Worm (Caenorhabditis elegans) whole organism, dauer: ENCODE data around the gene otub-4.
"Not testable (repeated sequence)": the region's sequence is repeated elsewhere in the genome, so short reads cannot be mapped to it uniquely, and the experiment has no call there.

Experiments used
- unc-62 ChIP-seq: sonication (generic microtip); optimal IDR thresholded peaks from 2 replicates; lab custom pipeline; 2017; ENCODE audit warnings: missing biosample characterization, missing genetic modification reagents, missing genetic modification characterization

Gene otub-4

DNA sequence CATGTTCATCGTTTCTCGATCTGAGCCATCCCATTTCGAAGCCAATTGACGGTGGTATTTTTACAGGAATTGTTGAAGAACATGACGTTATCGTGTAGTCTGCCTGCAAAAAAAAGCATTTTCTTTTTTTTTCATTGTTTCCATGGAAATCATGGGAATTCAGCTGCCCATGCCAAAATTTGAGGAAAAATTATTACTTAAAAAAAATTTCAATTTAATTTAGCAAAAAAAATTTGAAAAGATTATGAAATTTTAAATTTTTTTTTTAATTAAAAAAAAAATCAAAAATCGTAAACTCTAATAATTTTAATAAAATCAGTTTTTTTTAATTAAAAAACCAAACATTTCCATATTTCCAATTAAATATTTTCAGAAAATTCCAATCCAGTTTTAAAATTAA lies 46.2 kb downstream of the otub-4 start, which contains the start of gene F42A6.5:
Gene F42A6.5, minus strand, starts transcription at position 101 of the 400 bp plus-strand sequence.
- TF ChIP-seq unc-62, result not testable (repeated sequence)
